Fruit fly (Drosophila melanogaster) S2 (cell line): Measurements from ENCODE around the gene CG33203.
A peak's percentile ranks its signal among the peaks of the same experiment; 100 is the strongest.

Experiments
- CG8478 ChIP-seq: fragments of >200 bp; optimal IDR thresholded peaks from 2 replicates; lab custom pipeline; 2018
- CTCF ChIP-seq, 2 experiments: fragments of >200 bp; optimal IDR thresholded peaks; 2 replicates each; lab custom pipeline; 2018

CG33203 gene

DNA sequence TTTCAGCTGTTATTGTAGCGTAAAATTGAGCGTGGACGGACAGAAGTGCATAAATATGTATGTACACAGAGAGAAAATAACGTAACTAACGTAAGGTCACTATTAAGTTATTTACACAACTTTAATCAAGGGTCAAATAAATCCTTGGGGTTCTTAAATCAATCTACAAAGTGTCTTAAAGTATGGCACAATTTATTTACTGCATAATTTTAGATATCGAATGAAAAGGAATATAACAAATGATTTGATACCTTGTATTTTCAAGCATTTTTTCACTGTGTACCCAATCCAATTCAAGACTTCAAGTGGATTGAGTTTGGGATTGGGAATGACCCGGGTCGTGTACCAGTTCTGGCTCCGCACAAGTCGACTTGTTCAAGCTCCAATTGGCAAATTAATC, 45.5 kb downstream of the CG33203 start:
- TF ChIP-seq CG8478 (no peak), CTCF (optimal IDR thresholded peaks at IDR 0.05; lab: Kevin White, UChicago) (no peak)

DNA sequence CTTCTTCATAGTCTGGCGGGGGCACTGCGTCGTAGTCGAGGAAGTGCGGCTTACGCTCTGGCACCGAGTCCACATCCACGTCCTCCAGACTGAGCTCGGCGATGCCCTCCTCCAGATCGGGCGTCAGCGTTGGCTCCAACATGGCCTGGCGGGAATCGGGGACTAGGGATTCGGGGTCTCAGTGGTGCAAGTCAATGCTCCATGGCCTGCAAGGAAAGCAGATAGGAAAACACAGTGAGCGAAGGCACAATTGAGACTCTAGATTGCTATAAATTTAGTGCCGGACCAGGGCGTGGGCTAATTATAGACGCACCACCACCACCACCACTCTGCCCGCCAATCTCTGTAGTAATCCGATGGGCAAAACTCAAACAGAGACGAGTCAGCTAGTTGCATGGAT, 46.9 kb downstream of the CG33203 start:
- no peak for TF ChIP-seq CTCF (optimal IDR thresholded peaks at IDR 0.05; lab: Kevin White, UChicago)
- no peak for TF ChIP-seq CG8478

DNA sequence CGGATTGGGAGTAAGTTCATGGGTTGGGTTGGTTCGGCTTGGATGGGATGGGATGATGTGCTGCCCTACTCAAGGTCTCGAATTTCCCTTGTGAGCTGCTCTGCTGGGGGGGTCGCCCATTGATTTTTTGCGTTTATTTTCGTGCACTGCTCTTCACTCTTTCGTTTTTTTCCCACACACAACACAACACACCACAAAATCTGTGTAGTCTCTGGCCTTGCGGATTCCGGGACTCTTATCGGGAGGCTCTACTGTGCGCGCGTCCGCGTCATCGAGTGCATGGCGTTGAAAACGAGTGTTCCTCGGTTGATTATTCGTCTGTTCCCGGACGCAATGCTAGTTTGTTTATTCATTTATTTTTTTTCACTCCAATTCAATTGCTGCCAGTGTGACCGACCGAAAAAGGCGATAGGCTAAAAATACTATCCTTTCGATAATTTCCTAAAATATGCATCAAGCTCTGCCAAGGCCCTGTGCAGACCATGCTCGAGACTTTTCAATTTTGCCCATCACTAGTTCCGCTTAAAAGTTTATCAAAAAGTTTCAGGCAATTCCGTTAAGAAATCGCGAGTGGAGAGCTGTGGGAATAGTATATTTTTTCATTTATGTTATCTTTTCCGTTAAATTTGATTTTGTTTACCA, 55.8 kb downstream of the CG33203 start, which contains the start of gene WASp:
Gene WASp, minus strand, starts transcription at position 399 of the 642 bp plus-strand sequence.
- TF ChIP-seq CG8478 = no peak
- TF ChIP-seq CTCF (optimal IDR thresholded peaks at IDR 0.05; lab: Kevin White, UChicago) = peak in 1 of 2 experiments; percentile 24

DNA sequence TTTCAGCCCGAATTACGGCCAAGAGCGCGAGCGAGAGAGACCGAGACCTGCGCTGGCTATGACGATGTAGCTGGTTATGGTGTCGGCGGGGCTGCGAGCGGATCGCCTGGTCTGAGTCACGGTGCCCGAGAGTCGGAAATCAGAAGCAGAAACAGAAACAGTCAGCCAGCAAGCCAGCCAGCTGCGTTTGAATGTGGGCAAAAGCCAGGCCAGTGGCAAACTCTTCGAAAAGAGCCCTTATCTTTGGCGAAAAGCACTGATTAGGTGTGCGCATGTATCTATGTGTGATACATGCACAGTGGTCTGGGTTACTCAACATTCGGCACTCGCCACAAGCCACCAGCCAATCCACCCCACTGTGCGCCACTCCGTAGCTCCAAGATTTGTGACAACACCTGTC, 56.3 kb downstream of the CG33203 start:
- TF ChIP-seq CTCF (optimal IDR thresholded peaks at IDR 0.05; lab: Kevin White, UChicago) = no peak
- TF ChIP-seq CG8478 = no peak

DNA sequence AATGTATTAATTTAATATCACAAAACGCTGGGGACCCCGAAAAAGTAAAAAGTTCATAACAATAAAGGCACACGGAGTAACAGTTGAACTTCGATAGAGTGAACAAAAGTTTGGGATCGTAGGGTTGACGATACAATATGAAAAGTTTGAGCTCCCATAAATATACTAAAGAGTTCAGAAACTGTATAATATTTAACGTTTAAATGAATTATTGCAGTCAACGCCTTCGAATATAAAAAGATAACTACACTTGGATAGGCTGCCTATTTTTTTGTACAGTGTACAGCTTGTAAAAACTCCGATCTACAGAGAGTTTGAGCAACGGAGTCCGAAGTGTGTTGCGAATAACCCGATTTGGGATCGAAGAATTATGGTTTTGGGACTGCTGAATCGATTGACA, 56.8 kb downstream of the CG33203 start:
- TF ChIP-seq CTCF (optimal IDR thresholded peaks at IDR 0.05; lab: Kevin White, UChicago) = no peak

DNA sequence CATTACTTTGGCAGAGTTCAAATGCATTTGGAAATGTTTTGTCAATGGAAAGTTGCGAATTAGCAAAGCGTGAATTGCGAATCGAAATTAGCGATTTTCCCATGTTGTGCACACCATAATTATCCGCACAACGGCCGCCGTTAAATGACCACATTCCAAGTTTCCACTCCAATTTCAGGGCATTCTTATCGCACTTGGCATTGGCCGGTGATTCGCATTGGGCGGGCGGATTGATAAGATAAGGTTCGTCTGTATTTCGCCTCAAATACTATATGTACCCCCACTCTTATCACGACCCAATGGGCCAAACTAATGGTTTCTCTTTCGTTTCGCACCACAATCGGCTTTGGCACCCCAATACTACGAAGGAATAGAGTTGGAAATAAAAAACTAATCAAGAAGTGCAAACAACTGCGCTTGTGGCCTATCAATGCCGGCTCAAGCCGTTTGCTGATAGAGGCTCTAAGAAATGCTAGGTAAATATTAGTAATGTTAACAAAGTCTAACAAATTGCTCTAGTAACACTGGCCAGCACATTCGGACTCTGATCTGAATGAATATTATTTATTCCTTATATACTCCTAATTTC, 58.1 kb downstream of the CG33203 start:
- TF ChIP-seq CG8478 (no peak), CTCF (optimal IDR thresholded peaks at IDR 0.05; lab: Kevin White, UChicago) (no peak)

DNA sequence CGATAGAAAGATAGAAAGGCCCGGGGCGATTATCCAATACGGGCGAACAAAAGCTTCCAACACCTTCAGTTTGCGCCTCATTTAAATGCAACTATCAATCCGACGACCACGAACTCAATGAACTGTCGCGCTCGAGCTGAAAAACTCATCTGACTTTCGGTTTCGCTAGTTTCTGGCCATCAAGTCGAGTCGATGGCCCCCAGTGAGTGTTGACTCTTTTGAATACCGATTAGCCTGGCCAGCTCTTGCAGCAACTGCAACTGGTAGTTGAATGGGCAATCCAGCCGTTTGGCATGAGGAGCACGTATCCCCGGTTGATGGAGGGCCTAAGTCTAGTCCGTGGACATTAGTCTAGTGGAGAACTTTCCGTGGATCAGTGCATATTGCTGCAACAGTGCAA, 60.3 kb downstream of the CG33203 start:
- TF ChIP-seq CTCF (optimal IDR thresholded peaks at IDR 0.05; lab: Kevin White, UChicago) = no peak
- no peak for TF ChIP-seq CG8478
